Worm (Caenorhabditis elegans): ENCODE results near the gene rdy-2.

DNA sequence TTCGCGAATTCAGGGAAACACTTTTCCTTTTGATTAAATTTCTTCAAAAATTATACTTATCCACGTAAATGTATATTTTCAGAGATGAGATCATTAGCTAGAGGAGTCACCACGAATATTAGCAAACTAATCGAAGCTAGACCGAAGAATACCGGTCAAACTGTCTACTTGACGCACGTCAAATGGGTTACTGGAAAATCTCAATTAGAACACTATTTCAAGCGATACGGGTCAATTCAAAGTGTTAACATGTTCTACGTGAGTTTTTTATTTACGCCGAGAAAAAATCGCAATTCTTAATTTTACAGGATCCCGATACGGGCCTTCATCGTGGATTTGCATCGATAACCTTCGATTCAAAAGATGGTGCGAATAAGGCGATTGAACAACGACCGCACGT is 35.0 kb downstream of the rdy-2 start, which contains the start of gene slrp-1:
- no peak for TF ChIP-seq dmd-6 (GFP tag; IDR thresholded peaks at IDR 0.05)
- TF ChIP-seq nhr-77 (tag; optimal IDR thresholded peaks at IDR 0.05) = no peak
- TF ChIP-seq fkh-10 (GFP tag; optimal IDR thresholded peaks at IDR 0.05) = no peak
- TF ChIP-seq lim-7 (GFP tag; IDR thresholded peaks at IDR 0.05) = no peak
- TF ChIP-seq R02D3.7 (tag; optimal IDR thresholded peaks at IDR 0.05) = no peak
- TF ChIP-seq ama-1 (optimal IDR thresholded peaks at IDR 0.05) = no peak
- TF ChIP-seq zag-1 (tag; optimal IDR thresholded peaks at IDR 0.05) = no peak
- no peak for TF ChIP-seq T20F7.1 (GFP tag; optimal IDR thresholded peaks at IDR 0.05)
- no peak for TF ChIP-seq nhr-25 (tag; optimal IDR thresholded peaks at IDR 0.05; ENCODE audit: borderline replicate concordance, insufficient read depth)
- TF ChIP-seq ztf-11 (tag; optimal IDR thresholded peaks at IDR 0.05) = no peak
- no peak for TF ChIP-seq tag-97 (GFP tag; IDR thresholded peaks at IDR 0.05)
- TF ChIP-seq zip-2 (tag; optimal IDR thresholded peaks at IDR 0.05) = no peak
- no peak for TF ChIP-seq unc-62 (GFP tag; optimal IDR thresholded peaks at IDR 0.05 in 1 of 2)
- TF ChIP-seq unc-62 (tag; optimal IDR thresholded peaks at IDR 0.05) = no peak
